Fruit fly (Drosophila melanogaster): Measurements from ENCODE around the gene CG10029.

- TF ChIP-seq CG8478 (optimal IDR thresholded peaks at IDR 0.05) = no peak
- TF ChIP-seq CTCF (optimal IDR thresholded peaks at IDR 0.05) = no peak
Observed at dm6 chr3R:7344769-7345168, 27.8 kb upstream of the CG10029 start, which contains the start of gene CG31496.
